Worm (Caenorhabditis elegans) whole organism, late embryonic: ENCODE measurements around the gene rpl-16.

Experiments
- ceh-24 ChIP-seq: sonication (generic microtip); optimal IDR thresholded peaks from 2 replicates; lab custom pipeline; 2016; ENCODE audit warnings: mild to moderate bottlenecking, missing genetic modification characterization, missing compliant biosample characterization
- nhr-11 ChIP-seq: fragments of 150-350 bp; optimal IDR thresholded peaks from 2 replicates; lab custom pipeline; 2014; ENCODE audit warnings: missing biosample characterization, missing genetic modification characterization

DNA sequence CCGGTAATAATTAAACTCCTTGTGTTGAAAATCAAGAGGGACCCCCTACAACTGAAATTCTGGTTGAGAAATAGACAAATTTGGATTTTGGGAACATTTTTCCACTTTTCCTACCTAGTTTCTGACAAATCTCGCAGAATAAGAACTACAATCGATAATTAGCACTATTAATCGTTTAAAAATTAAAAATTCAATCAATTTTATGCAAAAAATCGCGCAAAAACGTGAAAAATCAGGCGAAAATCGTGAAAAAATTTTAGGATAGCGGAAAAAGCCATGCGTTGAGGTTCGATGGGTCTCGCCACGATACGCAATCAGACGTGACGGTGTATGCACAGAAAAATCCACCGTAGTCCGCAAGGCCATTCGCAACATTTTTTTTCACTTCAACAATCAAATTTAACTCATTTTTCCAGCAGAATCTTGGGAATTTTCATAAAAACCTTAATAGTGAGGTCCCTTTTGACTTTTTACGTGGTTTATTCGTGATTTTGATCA, 1.7 kb upstream of the rpl-16 start, which contains the start of gene lias-1:
- TF ChIP-seq ceh-24 (peak; percentile 38), nhr-11 (no peak)
